Worm (Caenorhabditis elegans): Measurements from ENCODE around the gene osm-10.

DNA sequence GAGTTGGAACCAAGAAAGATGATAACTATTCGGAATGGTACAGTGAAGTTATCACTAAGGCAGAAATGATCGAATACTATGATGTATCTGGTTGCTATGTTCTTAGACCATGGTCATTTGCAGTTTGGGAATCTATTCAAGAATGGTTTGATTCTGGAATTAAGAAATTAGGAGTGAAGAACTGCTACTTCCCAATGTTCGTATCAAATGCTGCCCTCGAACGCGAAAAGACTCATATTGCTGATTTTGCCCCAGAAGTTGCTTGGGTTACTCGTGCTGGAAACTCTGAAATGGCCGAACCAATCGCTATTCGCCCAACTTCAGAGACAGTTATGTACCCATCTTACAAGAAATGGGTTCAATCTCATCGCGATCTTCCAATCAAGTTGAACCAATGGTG lies 3.7 kb upstream of the osm-10 start:
- no peak for TF ChIP-seq lag-1 (GFP tag; IDR thresholded peaks at IDR 0.05)
- TF ChIP-seq sdz-38 (tag; optimal IDR thresholded peaks at IDR 0.05): no peak
